Worm (Caenorhabditis elegans) whole organism, L3 larva: ENCODE results near the gene act-2.

Experiments used
- R02D3.7 ChIP-seq: fragments of 150-350 bp; optimal IDR thresholded peaks from 2 replicates; lab custom pipeline; 2014; ENCODE audit warnings: missing biosample characterization, missing genetic modification characterization
- ZK546.5 ChIP-seq: sonication (generic microtip); optimal IDR thresholded peaks from 2 replicates; lab custom pipeline; 2017; ENCODE audit warnings: missing biosample characterization, missing genetic modification characterization
- aly-2 ChIP-seq: fragments of 150-350 bp; optimal IDR thresholded peaks from 2 replicates; lab custom pipeline; 2014; ENCODE audit warnings: missing biosample characterization, missing genetic modification characterization
- ama-1 ChIP-seq: fragments of 150-350 bp; optimal IDR thresholded peaks from 2 replicates; lab custom pipeline; 2018
- ceh-16 ChIP-seq: sonication (generic microtip); optimal IDR thresholded peaks from 2 replicates; lab custom pipeline; 2017; ENCODE audit warnings: missing biosample characterization, missing genetic modification characterization
- ceh-28 ChIP-seq: fragments of 150-350 bp; optimal IDR thresholded peaks from 2 replicates; lab custom pipeline; 2014; ENCODE audit warnings: missing biosample characterization, missing genetic modification reagents, missing genetic modification characterization
- ceh-9 ChIP-seq: sonication (generic microtip); optimal IDR thresholded peaks from 2 replicates; lab custom pipeline; 2018; ENCODE audit warnings: missing biosample characterization, missing genetic modification characterization
- egl-27 ChIP-seq: sonication (generic microtip); optimal IDR thresholded peaks from 4 replicates; lab custom pipeline; 2017; ENCODE audit warnings: missing biosample characterization, missing genetic modification reagents, missing genetic modification characterization
- egl-5 ChIP-seq: fragments of 150-350 bp; optimal IDR thresholded peaks from 2 replicates; lab custom pipeline; 2017; ENCODE audit warnings: missing biosample characterization, missing genetic modification reagents, missing genetic modification characterization, inconsistent platforms
- elt-1 ChIP-seq: fragments of 150-350 bp; optimal IDR thresholded peaks from 2 replicates; lab custom pipeline; 2014; ENCODE audit warnings: missing biosample characterization, missing genetic modification characterization
- elt-2 ChIP-seq: sonication (generic microtip); optimal IDR thresholded peaks from 2 replicates; lab custom pipeline; 2016; ENCODE audit warnings: missing genetic modification reagents, mild to moderate bottlenecking, missing genetic modification characterization, missing compliant biosample characterization
- fkh-10 ChIP-seq: sonication (generic microtip); optimal IDR thresholded peaks from 2 replicates; lab custom pipeline; 2017; ENCODE audit warnings: missing biosample characterization, missing genetic modification reagents, missing genetic modification characterization
- fkh-2 ChIP-seq: fragments of 150-350 bp; optimal IDR thresholded peaks from 2 replicates; lab custom pipeline; 2014; ENCODE audit warnings: missing biosample characterization, missing genetic modification reagents, missing genetic modification characterization
- fos-1 ChIP-seq: fragments of 150-350 bp; optimal IDR thresholded peaks from 2 replicates; lab custom pipeline; 2014; ENCODE audit warnings: missing biosample characterization, missing genetic modification characterization
- hmg-11 ChIP-seq: sonication (generic microtip); optimal IDR thresholded peaks from 2 replicates; lab custom pipeline; 2016; ENCODE audit warnings: missing genetic modification characterization, missing compliant biosample characterization
- jun-1 ChIP-seq: fragments of 150-350 bp; optimal IDR thresholded peaks from 2 replicates; lab custom pipeline; 2014; ENCODE audit warnings: missing biosample characterization, missing genetic modification reagents, missing genetic modification characterization
- lin-15B ChIP-seq: fragments of 150-350 bp; optimal IDR thresholded peaks from 2 replicates; lab custom pipeline; 2014; ENCODE audit warnings: missing biosample characterization, missing genetic modification characterization
- mdl-1 ChIP-seq: fragments of 150-350 bp; optimal IDR thresholded peaks from 2 replicates; lab custom pipeline; 2014; ENCODE audit warnings: missing biosample characterization, missing genetic modification characterization
- mml-1 ChIP-seq: fragments of 150-350 bp; sonication (generic microtip); optimal IDR thresholded peaks from 3 replicates; lab custom pipeline; 2014; ENCODE audit warnings: missing biosample characterization, missing genetic modification characterization
- nfya-1 ChIP-seq: sonication (generic microtip); optimal IDR thresholded peaks from 2 replicates; lab custom pipeline; 2017; ENCODE audit warnings: missing genetic modification characterization, mild to moderate bottlenecking, missing compliant biosample characterization, antibody characterized with exemption, moderate library complexity; ENCODE audit not compliant: insufficient read depth
- nhr-11 ChIP-seq: fragments of 150-350 bp; optimal IDR thresholded peaks from 2 replicates; lab custom pipeline; 2014; ENCODE audit warnings: missing biosample characterization, missing genetic modification characterization
- nhr-12 ChIP-seq: fragments of 150-350 bp; optimal IDR thresholded peaks from 2 replicates; lab custom pipeline; 2014; ENCODE audit warnings: missing biosample characterization, missing genetic modification characterization
- nhr-25 ChIP-seq: sonication (generic microtip); optimal IDR thresholded peaks from 2 replicates; lab custom pipeline; 2017; ENCODE audit warnings: missing biosample characterization, missing genetic modification characterization
- nhr-28 ChIP-seq: fragments of 150-350 bp; optimal IDR thresholded peaks from 2 replicates; lab custom pipeline; 2014; ENCODE audit warnings: missing biosample characterization, missing genetic modification characterization
- nhr-43 ChIP-seq: sonication (generic microtip); optimal IDR thresholded peaks from 2 replicates; lab custom pipeline; 2016; ENCODE audit warnings: mild to moderate bottlenecking, missing genetic modification characterization, missing compliant biosample characterization; ENCODE audit not compliant: poor library complexity, severe bottlenecking
- nhr-67 ChIP-seq: fragments of 150-350 bp; optimal IDR thresholded peaks from 2 replicates; lab custom pipeline; 2014; ENCODE audit warnings: missing biosample characterization, missing genetic modification characterization
- nhr-77 ChIP-seq: fragments of 150-350 bp; optimal IDR thresholded peaks from 2 replicates; lab custom pipeline; 2014; ENCODE audit warnings: missing biosample characterization, missing genetic modification characterization
- pha-4 ChIP-seq: fragments of 150-350 bp; optimal IDR thresholded peaks from 2 replicates; lab custom pipeline; 2014; ENCODE audit warnings: missing biosample characterization, missing genetic modification reagents, missing genetic modification characterization
- skn-1 ChIP-seq: fragments of 150-350 bp; optimal IDR thresholded peaks from 2 replicates; lab custom pipeline; 2014; ENCODE audit warnings: missing biosample characterization, missing genetic modification characterization
- unc-62 ChIP-seq: fragments of 150-350 bp; sonication (generic microtip); optimal IDR thresholded peaks from 4 replicates; lab custom pipeline; 2014; ENCODE audit warnings: missing biosample characterization, missing genetic modification reagents, missing genetic modification characterization
- zag-1 ChIP-seq: fragments of 150-350 bp; optimal IDR thresholded peaks from 2 replicates; lab custom pipeline; 2014; ENCODE audit warnings: missing biosample characterization, missing genetic modification characterization
- ztf-11 ChIP-seq: fragments of 150-350 bp; optimal IDR thresholded peaks from 2 replicates; lab custom pipeline; 2014; ENCODE audit warnings: missing biosample characterization, missing genetic modification characterization
- ztf-4 ChIP-seq: fragments of 150-350 bp; optimal IDR thresholded peaks from 2 replicates; lab custom pipeline; 2014; ENCODE audit warnings: missing biosample characterization, missing genetic modification characterization

The act-2 gene

DNA sequence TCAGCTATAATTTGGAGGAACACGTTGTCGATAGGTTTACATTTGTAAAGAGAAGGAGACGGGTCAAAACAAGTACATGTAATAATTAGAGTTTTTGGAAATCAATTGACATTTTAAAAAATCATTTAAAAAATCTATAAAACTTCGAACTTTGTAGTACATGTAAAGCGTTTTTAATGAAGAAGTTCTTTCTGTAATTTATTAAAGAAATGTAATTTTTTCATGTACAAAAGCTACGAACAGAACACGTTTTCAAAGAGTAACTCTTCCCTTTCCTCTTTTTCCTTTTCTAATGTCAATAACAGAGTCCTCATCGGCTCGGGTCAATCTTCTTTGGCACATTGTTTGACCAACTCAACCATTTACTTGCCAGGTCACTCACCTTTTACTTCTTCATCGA, 34.2 kb downstream of the act-2 start, which contains the start of gene C45B11.6:
Gene C45B11.6, plus strand, starts transcription at position 301 of the 400 bp plus-strand sequence.
- TF ChIP-seq pha-4 (tag; lab: Kevin White, UChicago) (peak; percentile 68), fkh-10 (GFP tag; lab: Kevin White, UChicago) (no peak), ztf-11 (tag; lab: Kevin White, UChicago) (no peak)

DNA sequence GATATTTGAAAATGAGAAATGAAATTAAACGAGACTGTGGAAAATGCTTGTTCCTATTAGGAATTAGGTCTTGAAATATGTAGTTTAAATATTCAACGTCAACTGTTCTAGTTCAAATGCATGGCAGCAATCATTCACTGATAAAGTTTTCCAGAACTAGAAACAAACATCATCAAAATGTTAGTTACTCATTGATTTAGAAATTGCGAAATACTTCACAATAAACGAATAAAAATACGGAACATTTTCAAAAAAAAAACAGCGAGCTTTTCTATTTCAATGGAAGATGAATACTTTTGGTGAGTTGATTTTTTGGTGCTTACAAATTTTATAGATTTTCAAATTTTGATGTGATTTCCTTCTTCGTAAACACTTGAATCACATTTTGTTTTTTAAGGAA, 35.4 kb downstream of the act-2 start, which contains the start of gene C45B11.2:
Gene C45B11.2, plus strand, starts transcription at position 173 of the 400 bp plus-strand sequence.
- no peak for TF ChIP-seq ztf-4 (tag; lab: Kevin White, UChicago)
- no peak for TF ChIP-seq egl-27 (tag; lab: Kevin White, UChicago)
- TF ChIP-seq skn-1 (tag; lab: Kevin White, UChicago), result no peak
- no peak for TF ChIP-seq nhr-11 (tag; lab: Kevin White, UChicago)
- TF ChIP-seq ceh-16 (tag; lab: Kevin White, UChicago), result no peak
- TF ChIP-seq fkh-2 (tag; lab: Kevin White, UChicago), result no peak
- no peak for TF ChIP-seq nhr-28 (tag; lab: Kevin White, UChicago)
- TF ChIP-seq ama-1 (lab: Kevin White, UChicago), result no peak
- TF ChIP-seq mml-1 (tag; lab: Kevin White, UChicago), result no peak
- no peak for TF ChIP-seq ceh-9 (tag; lab: Kevin White, UChicago)
- no peak for TF ChIP-seq nhr-67 (tag; lab: Kevin White, UChicago)
- TF ChIP-seq elt-2 (tag; lab: Kevin White, UChicago), result no peak
- TF ChIP-seq fos-1 (tag; lab: Kevin White, UChicago), result no peak
- TF ChIP-seq fkh-10 (GFP tag; lab: Kevin White, UChicago), result no peak
- no peak for TF ChIP-seq ceh-28 (tag; lab: Kevin White, UChicago)
- TF ChIP-seq zag-1 (tag; lab: Kevin White, UChicago), result no peak
- TF ChIP-seq nfya-1 (tag; lab: Kevin White, UChicago), result no peak

DNA sequence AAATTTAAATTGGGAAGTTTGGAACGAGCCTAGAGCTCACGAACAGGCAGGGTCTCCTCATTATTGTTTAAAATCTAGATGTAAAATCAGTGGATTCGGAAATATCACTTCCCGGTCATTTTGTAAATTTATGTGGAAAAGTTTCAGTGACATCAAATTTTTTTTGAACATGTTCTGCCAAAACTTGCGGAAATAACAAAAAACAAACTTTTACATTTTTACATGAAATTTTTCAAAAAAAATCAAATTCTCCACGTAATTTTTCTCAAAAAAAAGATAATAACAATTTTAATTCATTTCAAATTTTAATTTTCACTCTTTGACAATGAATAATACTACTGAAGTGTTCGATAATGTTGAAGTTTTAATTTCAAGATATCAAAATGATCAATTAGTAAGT, 36.5 kb downstream of the act-2 start, which contains the start of gene C45B11.5:
Gene C45B11.5, plus strand, starts transcription at position 301 of the 400 bp plus-strand sequence.
- TF ChIP-seq egl-5 (no peak), elt-1 (tag; lab: Kevin White, UChicago) (no peak), nhr-77 (tag; lab: Kevin White, UChicago) (no peak), ztf-4 (tag; lab: Kevin White, UChicago) (no peak), ZK546.5 (no peak), nfya-1 (tag; lab: Kevin White, UChicago) (no peak), ceh-28 (tag; lab: Kevin White, UChicago) (no peak), pha-4 (tag; lab: Kevin White, UChicago) (no peak), mdl-1 (tag; lab: Kevin White, UChicago) (no peak), nhr-12 (tag; lab: Kevin White, UChicago) (no peak), aly-2 (tag; lab: Kevin White, UChicago) (no peak), unc-62 (no peak), mml-1 (tag; lab: Kevin White, UChicago) (no peak), jun-1 (tag; lab: Kevin White, UChicago) (no peak), nhr-43 (tag; lab: Kevin White, UChicago) (no peak), R02D3.7 (tag; lab: Kevin White, UChicago) (no peak), nhr-25 (tag; lab: Kevin White, UChicago) (no peak), ceh-16 (tag; lab: Kevin White, UChicago) (no peak), lin-15B (no peak)

ce11 chrV:11040473-11040872, 37.5 kb downstream of the act-2 start, which contains the start of gene C45B11.8:
TSS of gene C45B11.8 (plus strand) at chrV:11040773.
- TF ChIP-seq pha-4 (tag; lab: Kevin White, UChicago) (no peak), nhr-11 (tag; lab: Kevin White, UChicago) (no peak), nhr-77 (tag; lab: Kevin White, UChicago) (no peak), ztf-4 (tag; lab: Kevin White, UChicago) (no peak), mdl-1 (tag; lab: Kevin White, UChicago) (no peak), hmg-11 (tag; lab: Kevin White, UChicago) (no peak), nhr-12 (tag; lab: Kevin White, UChicago) (no peak), lin-15B (no peak), egl-27 (tag; lab: Kevin White, UChicago) (no peak)

ce11 chrV:11040020-11040419, 37.9 kb downstream of the act-2 start, which contains the start of gene C45B11.9:
TSS of gene C45B11.9 (plus strand) at chrV:11040320.
- TF ChIP-seq nhr-43 (tag; lab: Kevin White, UChicago) (no peak), jun-1 (tag; lab: Kevin White, UChicago) (no peak), egl-5 (no peak)
- TF ChIP-seq, all 47 proteins: peak for 0
